Worm (Caenorhabditis elegans) whole organism, early embryonic: ENCODE results near the gene C35D10.6.

Source experiments
- aly-1 ChIP-seq: sonication (generic microtip); optimal IDR thresholded peaks from 2 replicates; lab custom pipeline; 2016; ENCODE audit warnings: missing genetic modification characterization, missing compliant biosample characterization
- scrt-1 ChIP-seq: fragments of 200-800 bp; sonication (Bioruptor generic); IDR thresholded peaks from 2 replicates; pipeline ENCODE4 v1.3.6; 2022; ENCODE audit warnings: missing genetic modification characterization, missing compliant biosample characterization

ce11 chrIII:4905405-4905804 is 46.3 kb downstream of the C35D10.6 start, which contains the start of gene F26F4.8:
- TF ChIP-seq scrt-1 (GFP tag; lab: Robert Waterston, UW): no peak
- TF ChIP-seq aly-1 (tag; lab: Kevin White, UChicago): no peak
